Fruit fly (Drosophila melanogaster) whole organism: ENCODE results near the gene CG6230.

ENCODE experiments used
- CG8478 ChIP-seq: fragments of >200 bp; optimal IDR thresholded peaks from 2 replicates; lab custom pipeline; 2018; ENCODE audit warnings: inconsistent platforms
- Dll ChIP-seq: fragments of >200 bp; optimal IDR thresholded peaks from 2 replicates; lab custom pipeline; 2017
- EcR ChIP-seq, 2 experiments: fragments of >200 bp; optimal IDR thresholded peaks; 2 replicates each; lab custom pipeline; 2017; ENCODE audit warnings: missing biosample characterization in 2 of 2, missing genetic modification characterization in 2 of 2, missing genetic modification reagents in 2 of 2
- pan ChIP-seq: fragments of >200 bp; optimal IDR thresholded peaks from 2 replicates; lab custom pipeline; 2017
- psq ChIP-seq: fragments of >200 bp; optimal IDR thresholded peaks from 2 replicates; lab custom pipeline; 2017
- usp ChIP-seq: fragments of >200 bp; optimal IDR thresholded peaks from 2 replicates; lab custom pipeline; 2017; ENCODE audit warnings: missing biosample characterization, missing genetic modification characterization, mixed read lengths

DNA sequence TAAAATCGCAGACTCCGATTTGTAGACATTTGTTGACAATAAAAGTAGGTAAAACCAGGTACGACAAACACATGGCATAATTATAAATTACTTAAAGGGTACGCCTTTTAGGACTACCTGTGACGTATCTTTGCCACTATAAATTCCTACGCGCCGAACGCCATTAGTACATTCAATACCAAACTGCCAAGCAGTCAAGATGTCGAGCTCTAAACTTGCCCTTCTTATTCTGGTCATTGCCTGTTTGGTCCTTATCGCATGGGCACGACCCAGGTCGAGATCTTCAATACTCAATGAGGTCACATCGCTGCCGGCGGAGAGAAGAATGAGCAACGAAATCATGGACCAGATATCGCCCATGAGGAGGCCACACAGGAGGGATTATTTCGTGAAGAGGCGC lies 49.3 kb downstream of the CG6230 start, which contains the start of gene CG14915:
- TF ChIP-seq Dll (lab: Kevin White, UChicago) (no peak), CG8478 (no peak), pan (lab: Kevin White, UChicago) (no peak), EcR (GFP tag; optimal IDR thresholded peaks at IDR 0.05; lab: Kevin White, UChicago) (no peak), usp (GFP tag; lab: Kevin White, UChicago) (no peak), psq (no peak)
